Worm (Caenorhabditis elegans) whole organism, early embryonic: ENCODE results near the gene W09H1.4.

Source experiments
- B0310.2 ChIP-seq: sonication (generic microtip); optimal IDR thresholded peaks from 2 replicates; lab custom pipeline; 2016; ENCODE audit warnings: mild to moderate bottlenecking, missing genetic modification characterization, missing compliant biosample characterization
- F13C5.2 ChIP-seq: sonication (generic microtip); optimal IDR thresholded peaks from 2 replicates; lab custom pipeline; 2017; ENCODE audit warnings: mild to moderate bottlenecking, missing genetic modification characterization, inconsistent platforms, missing compliant biosample characterization
- ama-1 ChIP-seq: fragments of 150-350 bp; optimal IDR thresholded peaks from 2 replicates; lab custom pipeline; 2014
- pes-1 ChIP-seq: fragments of 200-800 bp; sonication (Bioruptor generic); IDR thresholded peaks from 2 replicates; pipeline ENCODE4 v1.3.6; 2022; ENCODE audit warnings: missing genetic modification reagents, missing genetic modification characterization, missing compliant biosample characterization

DNA sequence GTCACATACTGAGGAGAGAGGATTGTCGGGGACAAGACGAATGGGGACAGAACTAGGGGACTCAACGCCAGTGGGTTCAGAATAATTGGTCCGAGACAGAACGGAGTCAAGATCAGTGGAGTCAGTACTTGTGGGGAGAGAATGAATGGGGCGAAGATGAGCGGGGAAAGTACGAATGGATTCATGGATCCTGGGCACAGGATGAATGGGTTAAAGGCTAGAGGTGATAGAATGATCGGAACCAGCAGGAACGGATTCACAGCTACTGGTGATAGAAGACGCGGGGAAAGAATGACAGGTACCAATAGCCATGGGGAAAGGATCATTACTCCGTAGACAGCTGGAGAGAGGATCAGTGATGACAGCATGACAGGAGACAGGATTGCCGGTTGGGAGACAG is 43.8 kb upstream of the W09H1.4 start:
- TF ChIP-seq F13C5.2 (tag; lab: Kevin White, UChicago) (no peak), B0310.2 (no peak), ama-1 (lab: Kevin White, UChicago) (no peak), pes-1 (GFP tag; lab: Robert Waterston, UW) (no peak)
